Worm (Caenorhabditis elegans): ENCODE results near the gene F54C8.6.

DNA sequence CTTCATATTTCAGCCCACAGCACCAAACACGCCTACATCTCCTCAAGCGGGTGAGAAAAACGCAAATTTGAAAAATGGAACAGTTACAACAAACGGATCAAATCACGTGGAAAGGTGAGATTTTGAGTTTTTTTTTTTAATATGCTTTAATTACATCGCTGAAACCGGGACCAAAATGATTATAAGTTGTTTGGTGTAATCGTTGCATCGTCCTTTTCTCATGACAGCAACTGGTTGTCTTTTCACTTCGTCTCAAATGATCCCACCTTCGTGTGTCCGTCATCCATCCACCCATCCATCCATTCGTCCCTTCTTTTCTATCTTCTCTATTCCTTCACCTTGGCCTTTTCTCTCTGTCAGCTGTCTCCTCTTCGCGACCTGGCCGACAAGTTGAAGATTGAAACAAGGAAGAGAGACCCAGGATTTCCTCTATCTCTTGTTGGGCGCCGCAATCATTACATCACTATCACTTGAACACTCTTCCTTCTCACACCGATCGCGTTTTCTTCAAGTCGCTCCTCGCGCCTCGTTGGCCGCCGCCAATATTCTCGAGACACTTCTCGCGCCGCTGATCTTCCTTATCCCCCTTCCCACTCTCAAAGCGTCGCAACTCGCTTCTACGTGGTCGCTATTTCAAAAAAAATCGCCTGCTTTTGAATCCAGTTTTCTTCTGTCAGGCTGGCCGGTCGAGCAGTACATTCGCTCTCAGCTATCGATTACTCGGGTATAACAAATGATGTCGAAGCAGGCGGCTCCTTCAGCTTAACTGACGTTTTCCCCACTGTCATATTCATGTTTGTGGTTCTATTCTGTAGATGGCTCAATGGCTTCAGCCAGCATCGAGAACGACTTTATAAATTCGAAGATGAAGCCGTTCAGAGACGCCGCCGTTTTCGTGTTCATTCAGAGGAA is 7.7 kb upstream of the F54C8.6 start:
- TF ChIP-seq ceh-9 (tag; optimal IDR thresholded peaks at IDR 0.05) (no peak), nhr-237 (tag; optimal IDR thresholded peaks at IDR 0.05) (no peak), nhr-28 (tag; optimal IDR thresholded peaks at IDR 0.05) (no peak), unc-62 (GFP tag; optimal IDR thresholded peaks at IDR 0.05) (peak; percentile 36), ceh-16 (tag; optimal IDR thresholded peaks at IDR 0.05) (no peak), nhr-67 (tag; optimal IDR thresholded peaks at IDR 0.05) (no peak), ama-1 (optimal IDR thresholded peaks at IDR 0.05) (peak; percentile 57), fkh-10 (GFP tag; optimal IDR thresholded peaks at IDR 0.05) (no peak)
